Worm (Caenorhabditis elegans): ENCODE data around the gene col-169.

The col-169 gene

DNA sequence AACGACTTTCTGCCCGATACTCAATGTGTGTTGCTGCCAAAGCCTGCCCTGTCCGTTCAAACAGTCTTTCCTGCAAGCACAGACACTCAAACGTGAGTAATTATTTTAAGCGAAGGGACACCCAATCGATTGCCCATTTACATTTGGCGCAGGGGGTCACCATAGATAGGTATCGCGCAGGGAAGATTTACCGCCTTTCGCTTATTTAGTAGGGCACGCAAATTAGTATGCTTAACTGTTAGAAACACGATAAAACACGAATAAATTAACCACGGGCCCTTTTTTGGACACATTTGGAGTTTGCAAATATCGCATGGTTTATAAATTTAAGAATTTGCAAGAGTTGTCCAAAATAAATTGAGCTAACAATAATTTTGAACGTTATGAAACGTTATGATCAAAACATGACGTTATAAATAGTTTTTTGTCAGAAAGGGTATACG lies 32.5 kb upstream of the col-169 start (continued):
- TF ChIP-seq swsn-7 (tag; optimal IDR thresholded peaks at IDR 0.05) (peak; percentile 99), jun-1 (tag; optimal IDR thresholded peaks at IDR 0.05) (peak; percentile 100), snu-23 (GFP tag; optimal IDR thresholded peaks at IDR 0.05) (peak; percentile 100), ceh-63 (GFP tag; optimal IDR thresholded peaks at IDR 0.05) (peak; percentile 98), lin-15B (tag; optimal IDR thresholded peaks at IDR 0.05) (peak; percentile 29), efl-3 (GFP tag; optimal IDR thresholded peaks at IDR 0.05) (peak; percentile 97), fos-1 (tag; optimal IDR thresholded peaks at IDR 0.05) (peak; percentile 99), snpc-4 (tag; optimal IDR thresholded peaks at IDR 0.05) (peak; percentile 85), ces-1 (GFP tag; optimal IDR thresholded peaks at IDR 0.05) (peak; percentile 96), ztf-4 (tag; optimal IDR thresholded peaks at IDR 0.05) (peak; percentile 99), fkh-10 (GFP tag; optimal IDR thresholded peaks at IDR 0.05) (peak; percentile 100), C04F5.9 (tag; optimal IDR thresholded peaks at IDR 0.05) (peak; percentile 92), fkh-4 (tag; optimal IDR thresholded peaks at IDR 0.05; ENCODE audit: borderline replicate concordance) (peak; percentile 92), nhr-77 (tag; optimal IDR thresholded peaks at IDR 0.05) (peak; percentile 99), unc-30 (tag; optimal IDR thresholded peaks at IDR 0.05) (peak; percentile 96), nhr-12 (tag; optimal IDR thresholded peaks at IDR 0.05) (peak; percentile 85), aha-1 (tag; optimal IDR thresholded peaks at IDR 0.05) (peak; percentile 53), lsy-2 (tag; optimal IDR thresholded peaks at IDR 0.05) (peak; percentile 94 to 95), sup-37 (GFP tag; optimal IDR thresholded peaks at IDR 0.05) (peak; percentile 97), Y116A8C.19 (tag; optimal IDR thresholded peaks at IDR 0.05; ENCODE audit: borderline replicate concordance) (no peak), unc-98 (GFP tag; IDR thresholded peaks at IDR 0.05) (peak; percentile 81), elt-2 (tag; optimal IDR thresholded peaks at IDR 0.05) (peak; percentile 96), nhr-90 (tag; optimal IDR thresholded peaks at IDR 0.05; ENCODE audit: poor library complexity) (peak; percentile 100), nhr-84 (tag; optimal IDR thresholded peaks at IDR 0.05) (peak; percentile 52), C16A3.4 (tag; optimal IDR thresholded peaks at IDR 0.05) (peak; percentile 99), skn-1 (tag; optimal IDR thresholded peaks at IDR 0.05) (peak; percentile 98), nhr-11 (tag; optimal IDR thresholded peaks at IDR 0.05) (peak; percentile 99), tlp-1 (tag; optimal IDR thresholded peaks at IDR 0.05) (peak; percentile 33), nhr-20 (tag; optimal IDR thresholded peaks at IDR 0.05) (peak; percentile 99), mep-1 (tag; optimal IDR thresholded peaks at IDR 0.05) (peak; percentile 99), pag-3 (tag; optimal IDR thresholded peaks at IDR 0.05; ENCODE audit: borderline replicate concordance, insufficient read depth) (no peak), lir-3 (tag; optimal IDR thresholded peaks at IDR 0.05; ENCODE audit: poor library complexity) (peak; percentile 92), zip-4 (GFP tag; optimal IDR thresholded peaks at IDR 0.05) (peak; percentile 96), egl-13 (tag; optimal IDR thresholded peaks at IDR 0.05) (peak; percentile 99), elt-3 (tag; optimal IDR thresholded peaks at IDR 0.05) (peak; percentile 58 to 100 (median 96)), unc-86 (tag; optimal IDR thresholded peaks at IDR 0.05) (peak; percentile 98), rnt-1 (tag; optimal IDR thresholded peaks at IDR 0.05) (peak; percentile 98), vab-15 (tag; optimal IDR thresholded peaks at IDR 0.05) (peak; percentile 81), egl-27 (tag; optimal IDR thresholded peaks at IDR 0.05) (peak; percentile 88 to 97), nhr-19 (GFP tag; conservative IDR thresholded peaks at IDR 0.05) (peak; percentile 98), dsc-1 (tag; optimal IDR thresholded peaks at IDR 0.05) (peak; percentile 100), lin-14 (GFP tag; optimal IDR thresholded peaks at IDR 0.05) (peak; percentile 98), blmp-1 (tag; optimal IDR thresholded peaks at IDR 0.05) (peak; percentile 54), pax-3 (tag; optimal IDR thresholded peaks at IDR 0.05) (peak; percentile 96), ets-5 (GFP tag; IDR thresholded peaks at IDR 0.05) (no peak), nhr-237 (tag; optimal IDR thresholded peaks at IDR 0.05) (peak; percentile 98), nhr-85 (tag) (peak; percentile 99), ceh-82 (tag; optimal IDR thresholded peaks at IDR 0.05) (peak; percentile 98 to 100 (median 99)), xbp-1 (tag; optimal IDR thresholded peaks at IDR 0.05) (peak; percentile 99), zag-1 (tag; optimal IDR thresholded peaks at IDR 0.05) (peak; percentile 66), F16B12.6 (tag; optimal IDR thresholded peaks at IDR 0.05) (peak; percentile 61), lin-39 (tag; optimal IDR thresholded peaks at IDR 0.05) (peak; percentile 99), unc-130 (tag; optimal IDR thresholded peaks at IDR 0.05) (peak; percentile 77)

Data from whole organism, L1 larva.